Worm (Caenorhabditis elegans) whole organism, L1 larva: ENCODE results near the gene ttn-1.

Source experiments
- C04F5.9 ChIP-seq: sonication (generic microtip); optimal IDR thresholded peaks from 2 replicates; lab custom pipeline; 2016; ENCODE audit warnings: missing genetic modification characterization, missing compliant biosample characterization
- C34B4.2 ChIP-seq: sonication (generic microtip); optimal IDR thresholded peaks from 2 replicates; lab custom pipeline; 2017; ENCODE audit warnings: mild to moderate bottlenecking, missing genetic modification characterization, missing compliant biosample characterization
- F16B12.6 ChIP-seq: fragments of 150-350 bp; optimal IDR thresholded peaks from 2 replicates; lab custom pipeline; 2014; ENCODE audit warnings: missing biosample characterization, missing genetic modification characterization
- Y116A8C.19 ChIP-seq: sonication (generic microtip); optimal IDR thresholded peaks from 2 replicates; lab custom pipeline; 2016; ENCODE audit warnings: missing compliant biosample characterization, missing genetic modification characterization, borderline replicate concordance
- ama-1 ChIP-seq: fragments of 150-350 bp; optimal IDR thresholded peaks from 2 replicates; lab custom pipeline; 2014
- blmp-1 ChIP-seq: fragments of 150-350 bp; optimal IDR thresholded peaks from 2 replicates; lab custom pipeline; 2014; ENCODE audit warnings: missing biosample characterization, missing genetic modification characterization
- ceh-63 ChIP-seq: fragments of 200-800 bp; sonication (Bioruptor generic); optimal IDR thresholded peaks from 2 replicates; lab custom pipeline; 2018; ENCODE audit warnings: mild to moderate bottlenecking, missing genetic modification characterization, missing compliant biosample characterization
- ces-1 ChIP-seq: fragments of 150-350 bp; optimal IDR thresholded peaks from 2 replicates; lab custom pipeline; 2014; ENCODE audit warnings: missing biosample characterization, missing genetic modification reagents, missing genetic modification characterization
- efl-1 ChIP-seq, 4 experiments: fragments of 150-350 bp; optimal IDR thresholded peaks in 3 of 4; peaks in 1 of 4; 1 replicate in 1 of 4; 2 replicates in 3 of 4; lab custom pipeline; 2014; ENCODE audit warnings: missing biosample characterization in 2 of 4, missing genetic modification characterization in 2 of 4, missing genetic modification reagents in 2 of 4
- egl-13 ChIP-seq: sonication (generic microtip); optimal IDR thresholded peaks from 2 replicates; lab custom pipeline; 2016; ENCODE audit warnings: missing genotype, missing genetic modification reagents, missing genetic modification characterization, missing compliant biosample characterization
- elt-2 ChIP-seq: sonication (generic microtip); optimal IDR thresholded peaks from 2 replicates; lab custom pipeline; 2016; ENCODE audit warnings: missing genetic modification characterization, mild to moderate bottlenecking, inconsistent platforms, missing compliant biosample characterization, missing genetic modification reagents
- fkh-10 ChIP-seq: sonication (generic microtip); optimal IDR thresholded peaks from 2 replicates; lab custom pipeline; 2017; ENCODE audit warnings: missing biosample characterization, missing genetic modification reagents, missing genetic modification characterization
- fos-1 ChIP-seq: fragments of 150-350 bp; optimal IDR thresholded peaks from 2 replicates; lab custom pipeline; 2014; ENCODE audit warnings: missing biosample characterization, missing genetic modification characterization
- grh-1 ChIP-seq: fragments of 200-800 bp; sonication (Bioruptor generic); IDR thresholded peaks from 2 replicates; pipeline ENCODE4 v1.3.6; 2022; ENCODE audit warnings: missing genetic modification reagents, missing genetic modification characterization, missing compliant biosample characterization
- hlh-17 ChIP-seq: fragments of 200-800 bp; sonication (Bioruptor generic); optimal IDR thresholded peaks from 2 replicates; lab custom pipeline; 2018; ENCODE audit warnings: missing genetic modification characterization, mild to moderate bottlenecking, missing compliant biosample characterization, moderate library complexity, borderline replicate concordance
- hlh-4 ChIP-seq: sonication (generic microtip); optimal IDR thresholded peaks from 2 replicates; lab custom pipeline; 2016; ENCODE audit warnings: mild to moderate bottlenecking, missing genetic modification characterization, missing compliant biosample characterization
- irx-1 ChIP-seq: sonication (generic microtip); optimal IDR thresholded peaks from 2 replicates; lab custom pipeline; 2016; ENCODE audit warnings: missing genetic modification characterization, missing compliant biosample characterization
- jun-1 ChIP-seq: fragments of 150-350 bp; optimal IDR thresholded peaks from 2 replicates; lab custom pipeline; 2014; ENCODE audit warnings: missing biosample characterization, missing genetic modification reagents, missing genetic modification characterization
- lin-13 ChIP-seq: fragments of 150-350 bp; optimal IDR thresholded peaks from 2 replicates; lab custom pipeline; 2014; ENCODE audit warnings: missing biosample characterization, missing genetic modification reagents, missing genetic modification characterization
- lin-14 ChIP-seq: fragments of 200-800 bp; sonication (Bioruptor generic); optimal IDR thresholded peaks from 2 replicates; lab custom pipeline; 2018; ENCODE audit warnings: mild to moderate bottlenecking, missing genetic modification characterization, moderate library complexity, missing compliant biosample characterization
- lin-39 ChIP-seq: fragments of 150-350 bp; optimal IDR thresholded peaks from 2 replicates; lab custom pipeline; 2014; ENCODE audit warnings: missing biosample characterization, missing genetic modification reagents, missing genetic modification characterization
- lsy-2 ChIP-seq, 2 experiments: fragments of 150-350 bp; optimal IDR thresholded peaks; 2 replicates each; lab custom pipeline; 2014; ENCODE audit warnings: missing biosample characterization in 2 of 2, missing genetic modification characterization in 2 of 2
- mdl-1 ChIP-seq, 2 experiments: fragments of 150-350 bp; optimal IDR thresholded peaks; 2 replicates each; lab custom pipeline; 2014 to 2017; ENCODE audit warnings: missing biosample characterization in 2 of 2, missing genetic modification characterization in 2 of 2, inconsistent platforms in 1 of 2
- nhr-12 ChIP-seq: sonication (generic microtip); optimal IDR thresholded peaks from 2 replicates; lab custom pipeline; 2017; ENCODE audit warnings: missing biosample characterization, missing genetic modification characterization
- nhr-19 ChIP-seq: fragments of 200-800 bp; sonication (Bioruptor generic); conservative IDR thresholded peaks from 2 replicates; pipeline ENCODE4 v1.3.6; 2022; ENCODE audit warnings: missing genetic modification characterization, missing compliant biosample characterization
- nhr-237 ChIP-seq: fragments of 150-350 bp; optimal IDR thresholded peaks from 2 replicates; lab custom pipeline; 2014; ENCODE audit warnings: missing biosample characterization, missing genetic modification characterization
- nhr-28 ChIP-seq: fragments of 150-350 bp; optimal IDR thresholded peaks from 2 replicates; lab custom pipeline; 2014; ENCODE audit warnings: missing biosample characterization, missing genetic modification characterization
- nhr-47 ChIP-seq: sonication (generic microtip); optimal IDR thresholded peaks from 2 replicates; lab custom pipeline; 2016; ENCODE audit warnings: mild to moderate bottlenecking, missing genetic modification characterization, moderate library complexity, missing compliant biosample characterization
- nhr-71 ChIP-seq: sonication (generic microtip); optimal IDR thresholded peaks from 2 replicates; lab custom pipeline; 2016; ENCODE audit warnings: mild to moderate bottlenecking, missing genetic modification characterization, moderate library complexity, missing compliant biosample characterization
- nhr-84 ChIP-seq: sonication (generic microtip); optimal IDR thresholded peaks from 2 replicates; lab custom pipeline; 2017; ENCODE audit warnings: missing biosample characterization, missing genetic modification characterization
- nhr-85 ChIP-seq: sonication (generic microtip); peaks from one replicate; lab custom pipeline; 2016; ENCODE audit warnings: missing genetic modification characterization, inconsistent platforms, missing compliant biosample characterization
- skn-1 ChIP-seq: fragments of 150-350 bp; optimal IDR thresholded peaks from 2 replicates; lab custom pipeline; 2014; ENCODE audit warnings: missing biosample characterization, missing genetic modification characterization
- sup-37 ChIP-seq: fragments of 200-800 bp; sonication (Bioruptor generic); optimal IDR thresholded peaks from 2 replicates; lab custom pipeline; 2018; ENCODE audit warnings: mild to moderate bottlenecking, missing genetic modification characterization, missing compliant biosample characterization
- swsn-7 ChIP-seq: sonication (generic microtip); optimal IDR thresholded peaks from 2 replicates; lab custom pipeline; 2016; ENCODE audit warnings: missing genetic modification characterization, missing compliant biosample characterization
- unc-86 ChIP-seq: sonication (generic microtip); optimal IDR thresholded peaks from 2 replicates; lab custom pipeline; 2016; ENCODE audit warnings: missing genetic modification characterization, missing compliant biosample characterization
- xbp-1 ChIP-seq: sonication (generic microtip); optimal IDR thresholded peaks from 2 replicates; lab custom pipeline; 2016; ENCODE audit warnings: missing genetic modification characterization, missing compliant biosample characterization
- ztf-4 ChIP-seq: fragments of 150-350 bp; optimal IDR thresholded peaks from 2 replicates; lab custom pipeline; 2014; ENCODE audit warnings: missing biosample characterization, missing genetic modification characterization

Gene ttn-1

DNA sequence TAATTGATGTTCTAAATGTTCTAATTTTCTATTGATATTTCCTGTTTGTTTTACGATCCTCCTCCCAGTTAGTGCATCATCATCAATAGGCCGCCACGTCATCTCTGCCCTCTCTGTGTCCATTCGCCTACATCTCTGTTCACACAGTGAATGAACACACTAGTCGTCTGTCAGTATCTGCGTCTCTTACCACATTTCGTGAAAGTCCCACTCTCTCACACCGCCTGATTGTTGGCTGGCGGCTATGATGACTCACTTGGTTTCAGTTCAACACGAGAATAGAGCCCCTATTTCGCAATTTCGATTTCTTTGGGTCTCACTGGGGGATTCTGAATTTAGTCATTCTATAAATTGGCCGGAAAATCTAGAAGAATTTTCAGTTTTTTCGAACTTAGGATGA, 11.4 kb upstream of the ttn-1 start (continued):
- TF ChIP-seq xbp-1 (peak; percentile 69), lsy-2 (tag; optimal IDR thresholded peaks at IDR 0.05; lab: Kevin White, UChicago) (peak; percentile 3 to 63), mdl-1 (tag; optimal IDR thresholded peaks at IDR 0.05; lab: Kevin White, UChicago) (peak in 1 of 2 experiments; percentile 60), ceh-63 (GFP tag; lab: Kevin White, UChicago) (no peak), skn-1 (peak; percentile 86), egl-13 (tag; lab: Kevin White, UChicago) (no peak), swsn-7 (tag; lab: Kevin White, UChicago) (peak; percentile 35), unc-86 (tag; lab: Kevin White, UChicago) (peak; percentile 34), nhr-19 (GFP tag; lab: Robert Waterston, UW) (no peak), nhr-47 (tag; lab: Kevin White, UChicago) (peak; percentile 43), nhr-237 (peak; percentile 9), F16B12.6 (no peak), grh-1 (GFP tag; lab: Robert Waterston, UW) (no peak), ztf-4 (no peak), ama-1 (lab: Kevin White, UChicago) (no peak), irx-1 (tag; lab: Kevin White, UChicago) (no peak), C34B4.2 (tag; lab: Kevin White, UChicago) (no peak), efl-1 (optimal IDR thresholded peaks at IDR 0.05; lab: Kevin White, UChicago) (peak; percentile 24 to 66), efl-1 (GFP tag; optimal IDR thresholded peaks at IDR 0.05 in 1 of 2; lab: Kevin White, UChicago) (no peak), hlh-4 (tag; lab: Kevin White, UChicago) (no peak), fos-1 (tag; lab: Kevin White, UChicago) (peak; percentile 96), nhr-28 (no peak), lin-39 (no peak), lin-13 (GFP tag; lab: Kevin White, UChicago) (no peak), elt-2 (no peak), hlh-17 (GFP tag; lab: Kevin White, UChicago) (no peak), Y116A8C.19 (no peak)

DNA sequence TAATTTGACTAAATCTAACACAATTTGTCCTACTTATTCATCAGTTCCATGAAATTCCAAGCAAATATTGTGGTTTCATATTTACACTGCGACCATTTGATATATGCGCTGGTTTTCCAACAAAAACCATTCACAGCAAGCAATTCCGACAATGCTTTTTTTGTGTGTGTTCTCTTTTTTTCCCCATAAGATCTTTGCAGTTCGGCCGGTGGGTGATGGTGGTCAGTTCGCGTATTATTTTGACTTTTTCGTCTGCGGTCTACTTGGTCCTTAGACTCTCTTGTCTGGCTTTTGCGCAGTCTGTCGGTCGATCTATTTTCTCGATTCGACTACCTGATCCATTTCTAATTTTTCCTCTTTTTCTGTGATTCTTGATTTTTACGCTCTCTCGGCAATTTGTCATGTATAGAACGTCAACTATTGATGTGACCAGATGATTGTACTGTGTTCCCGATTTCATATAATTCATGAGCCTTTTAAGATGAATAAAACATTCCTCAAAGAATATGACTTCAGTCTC, 10.8 kb upstream of the ttn-1 start:
- TF ChIP-seq lin-14 (GFP tag; lab: Kevin White, UChicago) (no peak), blmp-1 (tag; lab: Kevin White, UChicago) (peak; percentile 42), nhr-71 (tag; lab: Kevin White, UChicago) (no peak), sup-37 (GFP tag; lab: Kevin White, UChicago) (no peak), efl-1 (optimal IDR thresholded peaks at IDR 0.05; lab: Kevin White, UChicago) (no peak), efl-1 (GFP tag; optimal IDR thresholded peaks at IDR 0.05 in 1 of 2; lab: Kevin White, UChicago) (peak in 1 of 2 experiments; percentile 12), nhr-85 (peak; percentile 56), nhr-84 (tag; lab: Kevin White, UChicago) (no peak)

DNA sequence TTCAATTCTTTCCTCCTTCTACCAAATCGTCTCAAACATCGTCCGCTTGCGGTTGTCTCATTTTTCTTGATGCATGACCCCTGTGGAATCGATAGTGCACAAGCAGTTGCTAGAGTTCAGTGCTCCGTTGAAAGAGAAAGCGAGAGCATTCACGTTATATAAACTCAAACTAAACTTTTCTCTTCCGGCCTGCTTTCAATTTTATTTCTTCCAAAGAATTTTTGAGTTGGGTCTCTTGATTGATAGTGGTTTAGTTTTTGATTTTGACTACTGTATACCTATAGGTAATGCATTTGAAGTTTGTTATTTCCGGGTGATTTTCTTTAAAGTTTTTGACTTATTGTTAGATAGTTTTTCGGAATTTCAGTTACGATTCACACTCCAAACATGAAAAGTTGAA, 10.1 kb upstream of the ttn-1 start:
- TF ChIP-seq ztf-4 (no peak), lin-14 (GFP tag; lab: Kevin White, UChicago) (peak; percentile 47)

DNA sequence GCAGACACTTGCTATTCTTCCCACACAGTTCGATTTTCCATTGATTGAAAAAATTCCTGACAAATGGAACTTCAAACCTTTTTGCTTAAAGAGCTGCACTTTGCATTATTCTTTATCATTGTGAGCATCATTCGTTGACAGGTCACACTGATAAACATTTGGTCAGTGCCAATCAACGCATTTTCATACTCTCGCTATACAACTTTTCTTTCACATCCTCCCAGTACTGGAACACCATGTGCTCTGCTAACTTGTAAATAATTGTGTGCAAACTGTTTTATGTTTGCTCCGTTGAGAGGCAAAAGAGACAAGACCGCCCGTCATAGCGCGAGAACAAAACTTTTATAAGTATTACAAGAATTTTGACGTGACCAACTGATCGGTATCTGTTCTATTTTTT, 9.1 kb upstream of the ttn-1 start:
- TF ChIP-seq Y116A8C.19 (no peak), jun-1 (tag; lab: Kevin White, UChicago) (no peak), elt-2 (peak; percentile 22), efl-1 (optimal IDR thresholded peaks at IDR 0.05; lab: Kevin White, UChicago) (no peak), efl-1 (GFP tag; optimal IDR thresholded peaks at IDR 0.05 in 1 of 2; lab: Kevin White, UChicago) (peak in 1 of 2 experiments; percentile 89), lin-14 (GFP tag; lab: Kevin White, UChicago) (peak; percentile 13)
- TF ChIP-seq, all 84 proteins: peak for 3

DNA sequence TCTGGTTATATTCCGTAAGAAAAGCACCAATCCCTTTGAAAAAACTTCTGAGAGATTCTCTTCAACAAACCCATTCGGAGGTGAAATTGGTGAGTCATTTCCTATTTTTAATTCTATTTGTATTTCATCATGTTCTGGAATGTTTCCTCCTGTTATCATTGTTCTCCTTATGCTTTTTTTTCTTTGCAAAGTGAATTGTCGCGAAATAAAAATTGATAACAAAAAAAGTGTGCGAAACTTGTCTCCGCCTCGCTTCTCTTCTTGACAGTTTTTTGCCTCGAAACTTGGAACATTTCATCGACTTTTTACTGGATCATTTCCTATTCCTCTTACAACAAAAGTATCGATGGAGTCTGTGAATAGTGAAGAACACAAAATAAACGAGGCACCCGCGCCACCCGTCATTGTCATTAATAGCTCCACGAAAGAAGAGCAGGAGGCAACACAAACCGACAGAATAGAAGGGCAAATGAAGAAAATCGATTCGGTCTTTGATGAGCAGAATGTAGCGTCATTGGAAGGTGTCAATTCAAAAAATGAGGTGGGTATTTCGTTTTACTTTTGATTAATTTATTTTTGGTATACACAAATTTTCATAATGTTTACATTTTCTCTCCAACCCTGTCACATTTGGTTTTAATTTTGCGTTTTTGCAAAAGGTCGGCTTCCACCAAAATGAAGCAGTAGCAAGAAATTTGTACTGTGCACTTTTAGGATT, 7.7 kb upstream of the ttn-1 start:
- TF ChIP-seq fkh-10 (GFP tag; lab: Kevin White, UChicago), result no peak
- peak; percentile 23 for TF ChIP-seq elt-2
- TF ChIP-seq nhr-12, result no peak
- no peak for TF ChIP-seq C04F5.9
- no peak for TF ChIP-seq Y116A8C.19
- TF ChIP-seq ces-1 (GFP tag; lab: Kevin White, UChicago), result no peak
- peak; percentile 32 for TF ChIP-seq jun-1 (tag; lab: Kevin White, UChicago)
- no peak for TF ChIP-seq ama-1 (lab: Kevin White, UChicago)
